Fruit fly (Drosophila melanogaster) whole organism, embryonic: ENCODE measurements around the gene Or7a.

ENCODE experiments used
- Abd-B ChIP-seq: fragments of 200-800 bp; sonication (Bioruptor generic); optimal IDR thresholded peaks from 2 replicates; lab custom pipeline; 2018; ENCODE audit warnings: missing biosample characterization, mild to moderate bottlenecking, missing genetic modification characterization, moderate library complexity
- Adf1 ChIP-seq: fragments of 200-800 bp; sonication (Bioruptor generic); IDR thresholded peaks from 2 replicates; pipeline ENCODE4 v1.3.6; 2022; ENCODE audit warnings: missing biosample characterization, missing genetic modification characterization
- BEAF-32 ChIP-seq: fragments of 200-800 bp; sonication (Bioruptor generic); optimal IDR thresholded peaks from 3 replicates; lab custom pipeline; 2017; ENCODE audit warnings: missing biosample characterization, missing genetic modification characterization, mild to moderate bottlenecking, moderate library complexity, missing genetic modification reagents
- CG10431 ChIP-seq: fragments of 200-800 bp; sonication (Bioruptor generic); optimal IDR thresholded peaks from 3 replicates; lab custom pipeline; 2018; ENCODE audit warnings: missing biosample characterization, mild to moderate bottlenecking, missing genetic modification characterization
- CG10462 ChIP-seq: fragments of 200-800 bp; sonication (Bioruptor generic); optimal IDR thresholded peaks from 2 replicates; lab custom pipeline; 2016; ENCODE audit warnings: missing biosample characterization, missing genetic modification characterization
- CG10979 ChIP-seq: fragments of 200-800 bp; sonication (Bioruptor generic); optimal IDR thresholded peaks from 2 replicates; lab custom pipeline; 2018; ENCODE audit warnings: missing biosample characterization, mild to moderate bottlenecking, missing genetic modification characterization, moderate library complexity
- CG11560 ChIP-seq: fragments of 200-800 bp; sonication (Bioruptor generic); IDR thresholded peaks from 3 replicates; pipeline ENCODE4 v1.3.6; 2022; ENCODE audit warnings: missing biosample characterization, missing genetic modification characterization
- CG15073 ChIP-seq: fragments of 200-800 bp; sonication (Bioruptor generic); optimal IDR thresholded peaks from 2 replicates; lab custom pipeline; 2016; ENCODE audit warnings: missing biosample characterization, missing genetic modification characterization
- CG1647 ChIP-seq: fragments of 200-800 bp; sonication (Bioruptor generic); optimal IDR thresholded peaks from 3 replicates; lab custom pipeline; 2016; ENCODE audit warnings: missing biosample characterization, missing genetic modification characterization
- CG17802 ChIP-seq: fragments of 200-800 bp; sonication (Bioruptor generic); optimal IDR thresholded peaks from 2 replicates; lab custom pipeline; 2018; ENCODE audit warnings: missing biosample characterization, mild to moderate bottlenecking, missing genetic modification characterization, moderate library complexity
- CG18011 ChIP-seq: fragments of 200-800 bp; sonication (Bioruptor generic); optimal IDR thresholded peaks from 2 replicates; lab custom pipeline; 2017; ENCODE audit warnings: missing biosample characterization, missing genetic modification characterization, mild to moderate bottlenecking, moderate library complexity, missing genotype
- CG31224 ChIP-seq: fragments of 200-800 bp; sonication (Bioruptor generic); IDR thresholded peaks from 2 replicates; pipeline ENCODE4 v1.3.6; 2022; ENCODE audit warnings: missing biosample characterization, missing genetic modification characterization
- CG34376 ChIP-seq: fragments of 200-800 bp; sonication (Bioruptor generic); optimal IDR thresholded peaks from 2 replicates; lab custom pipeline; 2018; ENCODE audit warnings: missing biosample characterization, mild to moderate bottlenecking, missing genetic modification characterization
- CG5245 ChIP-seq: fragments of 200-800 bp; sonication (Bioruptor generic); optimal IDR thresholded peaks from 3 replicates; lab custom pipeline; 2016; ENCODE audit warnings: missing biosample characterization, missing genetic modification characterization
- CG6689 ChIP-seq: fragments of 200-800 bp; sonication (Bioruptor generic); IDR thresholded peaks from 2 replicates; pipeline ENCODE4 v1.3.6; 2022; ENCODE audit warnings: missing biosample characterization, missing genetic modification characterization
- CG6791 ChIP-seq: fragments of 200-800 bp; sonication (Bioruptor generic); IDR thresholded peaks from 3 replicates; pipeline ENCODE4 v1.3.6; 2022; ENCODE audit warnings: missing biosample characterization, missing genetic modification characterization; ENCODE audit not compliant: partially characterized antibody
- CG7556 ChIP-seq: fragments of 200-800 bp; sonication (Bioruptor generic); optimal IDR thresholded peaks from 2 replicates; lab custom pipeline; 2017; ENCODE audit warnings: missing biosample characterization, mild to moderate bottlenecking, missing genetic modification characterization
- CG7963 ChIP-seq: fragments of 200-800 bp; sonication (Bioruptor generic); IDR thresholded peaks from 3 replicates; pipeline ENCODE4 v1.3.6; 2022; ENCODE audit warnings: missing biosample characterization, missing genetic modification characterization; ENCODE audit not compliant: partially characterized antibody
- CG8281 ChIP-seq: fragments of 200-800 bp; sonication (Bioruptor generic); optimal IDR thresholded peaks from 2 replicates; lab custom pipeline; 2018; ENCODE audit warnings: missing biosample characterization, mild to moderate bottlenecking, missing genetic modification characterization, moderate library complexity
- Dip3 ChIP-seq: fragments of 200-800 bp; sonication (Bioruptor generic); optimal IDR thresholded peaks from 3 replicates; lab custom pipeline; 2016; ENCODE audit warnings: missing biosample characterization, missing genetic modification characterization
- E2f2 ChIP-seq: fragments of 200-800 bp; sonication (Bioruptor generic); IDR thresholded peaks from 2 replicates; pipeline ENCODE4 v1.3.6; 2022; ENCODE audit warnings: missing biosample characterization, missing genetic modification characterization
- HLH3B ChIP-seq: fragments of 200-800 bp; sonication (Bioruptor generic); IDR thresholded peaks from 2 replicates; pipeline ENCODE4 v1.3.6; 2022; ENCODE audit warnings: missing biosample characterization, missing genetic modification characterization
- HLH4C ChIP-seq: fragments of 200-800 bp; sonication (Bioruptor generic); IDR thresholded peaks from 3 replicates; pipeline ENCODE4 v1.3.6; 2022; ENCODE audit warnings: missing biosample characterization, missing genetic modification characterization; ENCODE audit not compliant: partially characterized antibody
- Hr51 ChIP-seq, 2 experiments: fragments of 200-800 bp; sonication (Bioruptor generic); optimal IDR thresholded peaks; 2 replicates in 1 of 2; 3 replicates in 1 of 2; lab custom pipeline; 2016 to 2018; ENCODE audit warnings: missing biosample characterization in 2 of 2, missing genetic modification characterization in 2 of 2, mild to moderate bottlenecking in 1 of 2, moderate library complexity in 1 of 2
- Lhr ChIP-seq: fragments of 200-800 bp; sonication (Bioruptor generic); optimal IDR thresholded peaks from 3 replicates; lab custom pipeline; 2017; ENCODE audit warnings: mild to moderate bottlenecking, missing biosample characterization, missing genetic modification reagents, missing genetic modification characterization
- Lpt ChIP-seq: fragments of >200 bp; optimal IDR thresholded peaks from 2 replicates; lab custom pipeline; 2018; ENCODE audit warnings: missing biosample characterization, missing genetic modification characterization
- Opbp ChIP-seq: fragments of 200-800 bp; sonication (Bioruptor generic); IDR thresholded peaks from 3 replicates; pipeline ENCODE4 v1.3.6; 2022; ENCODE audit warnings: missing biosample characterization, missing genetic modification characterization; ENCODE audit not compliant: partially characterized antibody
- Optix ChIP-seq: fragments of 200-800 bp; sonication (Bioruptor generic); IDR thresholded peaks from 3 replicates; pipeline ENCODE4 v1.3.6; 2022; ENCODE audit warnings: missing biosample characterization, missing genetic modification characterization
- PHDP ChIP-seq: fragments of 200-800 bp; sonication (Bioruptor generic); optimal IDR thresholded peaks from 3 replicates; lab custom pipeline; 2018; ENCODE audit warnings: missing biosample characterization, mild to moderate bottlenecking, missing genetic modification characterization, moderate library complexity
- Taf1 ChIP-seq: fragments of 200-800 bp; sonication (Bioruptor generic); IDR thresholded peaks from 2 replicates; pipeline ENCODE4 v1.3.6; 2022; ENCODE audit warnings: missing biosample characterization, missing genetic modification characterization
- Tbp ChIP-seq: fragments of >200 bp; optimal IDR thresholded peaks from 2 replicates; lab custom pipeline; 2018; ENCODE audit warnings: missing biosample characterization, missing genetic modification characterization
- ap ChIP-seq: fragments of 200-800 bp; sonication (Bioruptor generic); IDR thresholded peaks from 2 replicates; pipeline ENCODE4 v1.3.6; 2022; ENCODE audit warnings: missing biosample characterization, missing genetic modification characterization
- az2 ChIP-seq: fragments of 200-800 bp; sonication (Bioruptor generic); optimal IDR thresholded peaks from 3 replicates; lab custom pipeline; 2016; ENCODE audit warnings: missing biosample characterization, missing genetic modification characterization
- bcd ChIP-seq: fragments of 200-800 bp; sonication (Bioruptor generic); optimal IDR thresholded peaks from 2 replicates; lab custom pipeline; 2017; ENCODE audit warnings: missing biosample characterization, mild to moderate bottlenecking, missing genetic modification characterization
- cwo ChIP-seq: fragments of 200-800 bp; sonication (Bioruptor generic); optimal IDR thresholded peaks from 3 replicates; lab custom pipeline; 2017; ENCODE audit warnings: missing biosample characterization, missing genetic modification characterization, mild to moderate bottlenecking, moderate library complexity, missing genetic modification reagents
- exex ChIP-seq: fragments of 200-800 bp; sonication (Bioruptor generic); optimal IDR thresholded peaks from 4 replicates; lab custom pipeline; 2018; ENCODE audit warnings: missing biosample characterization, mild to moderate bottlenecking, missing genetic modification characterization, moderate library complexity
- fd3F ChIP-seq: fragments of 200-800 bp; sonication (Bioruptor generic); optimal IDR thresholded peaks from 2 replicates; lab custom pipeline; 2018; ENCODE audit warnings: missing biosample characterization, mild to moderate bottlenecking, missing genetic modification characterization, moderate library complexity
- gro ChIP-seq: fragments of 200-800 bp; sonication (Bioruptor generic); optimal IDR thresholded peaks from 2 replicates; lab custom pipeline; 2016; ENCODE audit warnings: missing biosample characterization, missing genetic modification characterization
- gsb-n ChIP-seq: fragments of 200-800 bp; sonication (Bioruptor generic); optimal IDR thresholded peaks from 3 replicates; lab custom pipeline; 2018; ENCODE audit warnings: missing biosample characterization, mild to moderate bottlenecking, missing genetic modification characterization
- hth ChIP-seq: fragments of >200 bp; optimal IDR thresholded peaks from 2 replicates; lab custom pipeline; 2017; ENCODE audit warnings: inconsistent platforms
- ind ChIP-seq: fragments of 200-800 bp; sonication (Bioruptor generic); optimal IDR thresholded peaks from 3 replicates; lab custom pipeline; 2016; ENCODE audit warnings: missing biosample characterization, missing genetic modification characterization
- jumu ChIP-seq: fragments of 200-800 bp; sonication (Bioruptor generic); optimal IDR thresholded peaks from 3 replicates; lab custom pipeline; 2016; ENCODE audit warnings: missing biosample characterization, missing genetic modification characterization
- nerfin-2 ChIP-seq: fragments of 200-800 bp; sonication (Bioruptor generic); IDR thresholded peaks from 2 replicates; pipeline ENCODE4 v1.3.6; 2022; ENCODE audit warnings: missing biosample characterization, missing genetic modification characterization; ENCODE audit not compliant: partially characterized antibody
- repo ChIP-seq: fragments of 200-800 bp; sonication (Bioruptor generic); optimal IDR thresholded peaks from 2 replicates; lab custom pipeline; 2016; ENCODE audit warnings: missing biosample characterization, missing genetic modification characterization
- so ChIP-seq: fragments of 200-800 bp; sonication (Bioruptor generic); IDR thresholded peaks from 3 replicates; pipeline ENCODE4 v1.3.6; 2022; ENCODE audit warnings: missing biosample characterization, missing genetic modification characterization
- stwl ChIP-seq: fragments of 200-800 bp; sonication (Bioruptor generic); optimal IDR thresholded peaks from 3 replicates; lab custom pipeline; 2018; ENCODE audit warnings: missing biosample characterization, mild to moderate bottlenecking, missing genetic modification characterization, moderate library complexity
- tup ChIP-seq: fragments of 200-800 bp; sonication (Bioruptor generic); optimal IDR thresholded peaks from 2 replicates; lab custom pipeline; 2016; ENCODE audit warnings: missing biosample characterization, mild to moderate bottlenecking, missing genetic modification characterization, moderate library complexity
- usp ChIP-seq: fragments of >200 bp; optimal IDR thresholded peaks from 2 replicates; lab custom pipeline; 2017; ENCODE audit warnings: missing biosample characterization, missing genetic modification characterization
- wor ChIP-seq: fragments of 200-800 bp; sonication (Bioruptor generic); IDR thresholded peaks from 2 replicates; pipeline ENCODE4 v1.3.6; 2022; ENCODE audit warnings: missing biosample characterization, missing genetic modification characterization
- zfh1 ChIP-seq: fragments of 200-800 bp; sonication (Bioruptor generic); IDR thresholded peaks from 3 replicates; pipeline ENCODE4 v1.3.6; 2022; ENCODE audit warnings: missing biosample characterization, missing genetic modification characterization

Gene Or7a

DNA sequence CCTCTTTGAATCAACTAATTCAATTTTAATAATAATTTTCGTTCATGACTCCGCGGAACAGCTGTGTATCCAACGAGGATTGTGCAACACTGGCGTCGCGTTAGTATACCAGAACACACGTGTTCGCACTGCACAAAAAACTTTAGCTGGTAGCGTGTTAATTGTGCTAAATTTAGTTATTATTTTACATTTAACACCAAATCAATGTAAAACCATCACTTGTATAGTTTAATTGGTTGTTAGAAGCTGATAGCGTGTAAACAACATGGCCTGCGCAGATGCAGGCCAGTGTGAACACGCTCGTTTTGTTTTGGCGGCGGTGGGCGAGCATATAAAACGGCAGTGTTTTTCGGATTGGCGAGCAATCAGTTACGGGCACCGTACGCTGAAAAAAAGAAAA is 8.2 kb downstream of the Or7a start, which contains the start of the genes Traf6 and GIIIspla2 (continued):
- no peak for TF ChIP-seq gsb-n (tag; lab: Kevin White, UChicago)
- peak; percentile 80 for TF ChIP-seq PHDP (tag; lab: Kevin White, UChicago)
- peak; percentile 63 for TF ChIP-seq CG7556 (GFP tag; lab: Kevin White, UChicago)
- 0 out of 3 replicates have a peak, but pooled peaks have one; percentile 37 for TF ChIP-seq CG11560
- peak; percentile 72 for TF ChIP-seq bcd (GFP tag; lab: Kevin White, UChicago)
- TF ChIP-seq CG6791, result no peak
- peak; percentile 77; the same call in 2 of the 3 replicates for TF ChIP-seq so (GFP tag; lab: Robert Waterston, UW)
- no peak for TF ChIP-seq CG10431
- TF ChIP-seq E2f2 (GFP tag; lab: Robert Waterston, UW), result peak; percentile 74
- TF ChIP-seq repo, result peak; percentile 15
- TF ChIP-seq nerfin-2 (GFP tag; lab: Robert Waterston, UW), result no peak
- peak; percentile 43 for TF ChIP-seq BEAF-32 (GFP tag; lab: Kevin White, UChicago)
- TF ChIP-seq CG34376 (GFP tag; lab: Kevin White, UChicago), result peak; percentile 42
- TF ChIP-seq CG10979 (tag; lab: Kevin White, UChicago), result peak; percentile 67
- peak; percentile 94 for TF ChIP-seq stwl (tag; lab: Kevin White, UChicago)
- peak; percentile 66 for TF ChIP-seq fd3F (GFP tag; lab: Kevin White, UChicago)
- TF ChIP-seq CG15073 (GFP tag; lab: Kevin White, UChicago), result no peak
- TF ChIP-seq CG5245 (GFP tag; lab: Kevin White, UChicago), result peak; percentile 49
- no peak for TF ChIP-seq usp (GFP tag; lab: Kevin White, UChicago)
- peak; percentile 56; the same call in 1 of the 2 replicates for TF ChIP-seq Taf1
- TF ChIP-seq Lhr (GFP tag; lab: Kevin White, UChicago), result peak; percentile 54
- 0 out of 3 replicates have a peak, but pooled peaks have one; percentile 26 for TF ChIP-seq HLH4C (GFP tag; lab: Robert Waterston, UW)
- 0 out of 3 replicates have a peak, but pooled peaks have one; percentile 10 for TF ChIP-seq Opbp (GFP tag; lab: Robert Waterston, UW)
- TF ChIP-seq wor, result peak; percentile 69; the same call in 1 of the 2 replicates
- peak in 1 of 2 experiments; percentile 72 for TF ChIP-seq Hr51 (GFP tag; optimal IDR thresholded peaks at IDR 0.05; lab: Kevin White, UChicago)
- peak; percentile 59 for TF ChIP-seq az2 (GFP tag; lab: Kevin White, UChicago)
- TF ChIP-seq tup, result peak; percentile 40
- peak; percentile 74 for TF ChIP-seq CG6689 (GFP tag; lab: Robert Waterston, UW)
- TF ChIP-seq CG31224, result peak; percentile 72
- peak; percentile 62; the same call in 2 of the 3 replicates for TF ChIP-seq Optix (GFP tag; lab: Robert Waterston, UW)
- TF ChIP-seq Tbp (GFP tag; lab: Kevin White, UChicago), result no peak
- peak; percentile 67 for TF ChIP-seq CG18011 (GFP tag; lab: Kevin White, UChicago)
- peak; percentile 72 for TF ChIP-seq Abd-B (GFP tag; lab: Kevin White, UChicago)
- TF ChIP-seq gro (GFP tag; lab: Kevin White, UChicago), result peak; percentile 51
- TF ChIP-seq CG8281 (tag; lab: Kevin White, UChicago), result peak; percentile 11
- peak; percentile 77 for TF ChIP-seq Dip3 (GFP tag; lab: Kevin White, UChicago)
- peak; percentile 50 for TF ChIP-seq cwo (GFP tag; lab: Kevin White, UChicago)
- TF ChIP-seq hth (lab: Kevin White, UChicago), result no peak
- TF ChIP-seq HLH3B, result peak; percentile 71
- TF ChIP-seq ap, result peak; percentile 52
- peak; percentile 48; the same call in 1 of the 2 replicates for TF ChIP-seq Adf1 (GFP tag; lab: Robert Waterston, UW)
- TF ChIP-seq ind, result peak; percentile 68
- peak; percentile 74 for TF ChIP-seq jumu
- no peak for TF ChIP-seq exex
- TF ChIP-seq CG17802 (tag; lab: Kevin White, UChicago), result peak; percentile 90
- TF ChIP-seq Lpt, result no peak
- TF ChIP-seq CG1647 (GFP tag; lab: Kevin White, UChicago), result peak; percentile 62
- no peak for TF ChIP-seq CG10462 (GFP tag; lab: Kevin White, UChicago)
- peak; percentile 83 for TF ChIP-seq zfh1 (GFP tag; lab: Robert Waterston, UW)
- TF ChIP-seq CG7963, result no peak
